Fruit fly (Drosophila melanogaster): ENCODE measurements around the gene Gtpx.
A peak's percentile ranks its signal among the peaks of the same experiment; 100 is the strongest.

DNA sequence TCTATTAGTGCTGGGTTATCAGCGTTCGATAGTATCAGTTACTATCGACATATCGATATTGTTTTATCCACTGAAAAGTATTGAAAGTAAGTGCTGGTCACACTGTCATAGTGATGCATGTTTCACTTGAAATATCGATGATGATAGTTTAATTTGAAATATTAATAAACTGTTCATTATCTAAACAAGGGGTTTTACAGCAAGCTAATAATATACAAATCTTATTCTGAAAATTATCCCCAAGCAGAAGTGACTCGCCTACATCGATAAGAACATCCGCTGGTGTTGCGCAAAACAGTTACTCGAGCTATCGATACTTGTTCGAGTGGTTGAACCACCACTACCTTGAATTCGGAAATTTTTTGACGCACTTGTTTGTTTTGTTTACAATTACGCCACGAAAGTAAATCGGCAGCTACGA lies 6.8 kb upstream of the Gtpx start, which contains the start of the genes PIG-C, CG12016 and Dpm2:
- no peak for TF ChIP-seq CG12605 (GFP tag; IDR thresholded peaks at IDR 0.05)
- TF ChIP-seq CG8159 (tag; optimal IDR thresholded peaks at IDR 0.05), result no peak
- no peak for TF ChIP-seq rn (GFP tag; IDR thresholded peaks at IDR 0.05)
- peak; percentile 13 for TF ChIP-seq CG17806 (tag; optimal IDR thresholded peaks at IDR 0.05)
- no peak; the same call in 1 of the 2 replicates for TF ChIP-seq Ets98B (GFP tag; IDR thresholded peaks at IDR 0.05)
- no peak for TF ChIP-seq CG13204 (GFP tag; optimal IDR thresholded peaks at IDR 0.05)
- peak; percentile 48 for TF ChIP-seq CG15710 (tag; optimal IDR thresholded peaks at IDR 0.05)
